Worm (Caenorhabditis elegans): ENCODE measurements around the gene Y43C5B.2.
A peak's percentile ranks its signal among the peaks of the same experiment; 100 is the strongest.

DNA sequence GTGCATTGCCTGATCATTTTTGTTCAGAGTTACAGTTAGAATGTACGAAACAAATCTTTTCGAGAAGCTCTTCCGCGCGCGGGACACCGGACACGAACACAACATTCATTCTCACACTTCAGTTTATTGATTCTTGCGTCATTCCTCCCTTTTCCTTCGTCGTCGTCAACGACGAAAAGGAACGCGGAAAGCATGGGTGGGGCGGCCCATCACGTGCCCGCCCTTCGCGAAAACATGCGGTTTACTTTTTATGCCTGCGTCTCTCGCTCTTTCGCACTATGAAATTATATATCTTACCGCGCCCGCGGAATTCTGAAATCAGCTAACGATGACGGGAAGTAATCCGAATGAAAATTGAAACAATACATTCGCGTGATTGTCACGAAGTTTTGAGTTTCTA lies 28.5 kb upstream of the Y43C5B.2 start:
- no peak for TF ChIP-seq nhr-77 (tag; optimal IDR thresholded peaks at IDR 0.05)
- TF ChIP-seq egl-27 (tag; optimal IDR thresholded peaks at IDR 0.05): no peak
- TF ChIP-seq pqm-1 (tag; optimal IDR thresholded peaks at IDR 0.05): no peak
- peak; percentile 90 for TF ChIP-seq ama-1 (optimal IDR thresholded peaks at IDR 0.05)
- TF ChIP-seq skn-1 (tag; optimal IDR thresholded peaks at IDR 0.05): no peak
- TF ChIP-seq ztf-4 (tag; optimal IDR thresholded peaks at IDR 0.05): peak; percentile 39

Measured in whole organism, L3 larva.